Fruit fly (Drosophila melanogaster) whole organism: Measurements from ENCODE around the gene CG6511.

Experiments
- psq ChIP-seq: fragments of >200 bp; optimal IDR thresholded peaks from 2 replicates; lab custom pipeline; 2017
- usp ChIP-seq: fragments of >200 bp; optimal IDR thresholded peaks from 2 replicates; lab custom pipeline; 2017; ENCODE audit warnings: missing biosample characterization, missing genetic modification characterization, mixed read lengths

- TF ChIP-seq psq, result no peak
- TF ChIP-seq usp (GFP tag; lab: Kevin White, UChicago), result no peak
These were observed 19.9 kb downstream of the CG6511 start for dm6 chr3L:8741051-8741468.
